Comparison of ENCODE assay signal across 2 worm cellular contexts in the genomic region with DNA sequence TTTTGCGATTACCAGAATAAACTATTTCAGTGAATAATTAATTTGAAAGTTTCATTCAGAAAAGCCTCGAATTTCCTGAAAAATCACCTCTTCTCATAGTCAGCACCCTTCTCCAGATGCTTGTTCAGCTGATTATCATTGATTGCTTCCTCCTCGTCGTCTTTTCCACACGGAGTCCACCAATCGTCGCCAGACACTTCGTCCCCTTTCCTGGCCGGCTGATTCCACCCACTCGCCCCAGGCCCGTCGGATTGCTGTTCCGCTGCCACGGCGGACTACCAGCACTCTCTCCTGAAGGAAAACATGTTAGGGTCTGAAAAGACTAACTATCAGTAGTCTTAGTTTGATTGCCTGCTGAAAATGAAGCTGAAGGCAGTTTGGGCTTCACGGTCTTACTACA.
TF ChIP-seq lines count a peak whose summit lies in the region.

No protein-coding gene starts in this region.

TF ChIP-seq in whole organism, L4 larva, 104 proteins besides CTCF, POLR2A, EP300 and RAD21:
- TF ChIP-seq T26A8.4 (GFP tag; IDR thresholded peaks at IDR 0.05; lab: Robert Waterston, UW) (no peak), unc-62 (GFP tag; optimal IDR thresholded peaks at IDR 0.05 in 1 of 2; lab: Kevin White, UChicago) (peak in 1 of 2 experiments; percentile 56), unc-62 (tag; optimal IDR thresholded peaks at IDR 0.05; lab: Kevin White, UChicago) (no peak), set-16 (GFP tag; IDR thresholded peaks at IDR 0.05; lab: Robert Waterston, UW) (peak; percentile 50; the same call in 1 of the 2 replicates)

TF ChIP-seq in whole organism, young adult, 124 proteins besides CTCF, POLR2A, EP300 and RAD21:
- peak; percentile 50 for TF ChIP-seq zfh-2 (GFP tag; conservative IDR thresholded peaks at IDR 0.05; lab: Robert Waterston, UW)
- no peak for TF ChIP-seq snpc-1.1 (tag; optimal IDR thresholded peaks at IDR 0.05; lab: Kevin White, UChicago; ENCODE audit: insufficient read depth)
